Worm (Caenorhabditis elegans) whole organism, mixed stage, embryonic: ENCODE data around the gene nhr-271.

Experiments used
- ces-1 ChIP-seq: fragments of 150-350 bp; optimal IDR thresholded peaks from 2 replicates; lab custom pipeline; 2014; ENCODE audit warnings: missing biosample characterization, missing genetic modification reagents, missing genetic modification characterization
- elt-1 ChIP-seq: sonication (generic microtip); optimal IDR thresholded peaks from 2 replicates; lab custom pipeline; 2017; ENCODE audit warnings: missing genetic modification characterization, mild to moderate bottlenecking, missing compliant biosample characterization, antibody characterized with exemption, moderate library complexity, borderline replicate concordance; ENCODE audit not compliant: insufficient read depth
- hlh-1 ChIP-seq: fragments of 150-350 bp; optimal IDR thresholded peaks from 2 replicates; lab custom pipeline; 2014; ENCODE audit warnings: missing biosample characterization, missing genetic modification reagents, missing genetic modification characterization
- lin-13 ChIP-seq: fragments of 150-350 bp; optimal IDR thresholded peaks from 2 replicates; lab custom pipeline; 2014; ENCODE audit warnings: missing biosample characterization, missing genetic modification characterization
- lin-32 ChIP-seq: fragments of 200-800 bp; sonication (Bioruptor generic); optimal IDR thresholded peaks from 2 replicates; lab custom pipeline; 2018; ENCODE audit warnings: mild to moderate bottlenecking, missing genetic modification characterization, missing compliant biosample characterization
- lsy-2 ChIP-seq: fragments of 150-350 bp; optimal IDR thresholded peaks from 2 replicates; lab custom pipeline; 2014; ENCODE audit warnings: missing biosample characterization, missing genetic modification characterization
- mep-1 ChIP-seq: fragments of 150-350 bp; optimal IDR thresholded peaks from 2 replicates; lab custom pipeline; 2017; ENCODE audit warnings: missing biosample characterization, missing genetic modification reagents, missing genetic modification characterization, inconsistent platforms
- nhr-28 ChIP-seq: fragments of 150-350 bp; optimal IDR thresholded peaks from 2 replicates; lab custom pipeline; 2014; ENCODE audit warnings: missing biosample characterization, missing genetic modification characterization
- unc-39 ChIP-seq: fragments of 150-350 bp; optimal IDR thresholded peaks from 2 replicates; lab custom pipeline; 2014; ENCODE audit warnings: missing biosample characterization, missing genetic modification characterization
- unc-62 ChIP-seq: fragments of 150-350 bp; optimal IDR thresholded peaks from 2 replicates; lab custom pipeline; 2014; ENCODE audit warnings: missing biosample characterization, missing genetic modification reagents, missing genetic modification characterization
- zip-8 ChIP-seq: fragments of 150-350 bp; optimal IDR thresholded peaks from 2 replicates; lab custom pipeline; 2014; ENCODE audit warnings: missing biosample characterization, missing genetic modification characterization
- ztf-11 ChIP-seq: fragments of 150-350 bp; optimal IDR thresholded peaks from 2 replicates; lab custom pipeline; 2014; ENCODE audit warnings: missing biosample characterization, missing genetic modification characterization

ce11 chrV:16580424-16580823, at the start of gene nhr-271:
- TF ChIP-seq hlh-1 (tag; lab: Kevin White, UChicago) (no peak), ztf-11 (tag; lab: Kevin White, UChicago) (no peak), nhr-28 (tag; lab: Kevin White, UChicago) (no peak), lsy-2 (tag; lab: Kevin White, UChicago) (no peak), lin-32 (GFP tag; lab: Kevin White, UChicago) (no peak), ces-1 (GFP tag; lab: Kevin White, UChicago) (no peak), lin-13 (tag; lab: Kevin White, UChicago) (no peak), unc-62 (GFP tag; lab: Kevin White, UChicago) (no peak), zip-8 (tag; lab: Kevin White, UChicago) (no peak), unc-39 (no peak), elt-1 (tag; lab: Kevin White, UChicago) (no peak), mep-1 (tag; lab: Kevin White, UChicago) (no peak)
